Worm (Caenorhabditis elegans): ENCODE results near the gene K11H12.7.

K11H12.7 gene

DNA sequence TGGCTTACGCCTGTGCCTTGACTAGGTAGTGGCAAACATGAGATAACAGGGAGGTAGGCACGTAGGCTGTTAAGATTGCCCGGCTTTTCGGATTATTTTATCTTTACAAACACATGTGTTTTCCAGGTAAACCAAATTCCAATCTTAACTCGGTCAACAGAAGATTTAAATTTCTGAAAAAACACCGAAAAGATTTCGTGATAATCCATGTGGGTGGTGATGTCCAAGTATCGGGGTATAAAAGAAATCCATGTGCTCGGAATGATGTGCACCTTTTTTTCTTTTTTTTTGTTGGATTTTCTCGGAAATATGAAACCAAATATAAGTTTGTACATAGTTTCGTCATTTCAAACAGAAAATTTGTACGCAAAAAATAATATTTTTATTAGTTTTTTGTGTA lies 21.8 kb upstream of the K11H12.7 start:
- peak; percentile 28 for TF ChIP-seq nhr-47 (tag; optimal IDR thresholded peaks at IDR 0.05)
- peak; percentile 29 for TF ChIP-seq nhr-71 (tag; optimal IDR thresholded peaks at IDR 0.05)
- peak; percentile 87 for TF ChIP-seq dsc-1 (tag; optimal IDR thresholded peaks at IDR 0.05)
- no peak for TF ChIP-seq ztf-11 (tag; optimal IDR thresholded peaks at IDR 0.05)
- no peak for TF ChIP-seq ceh-8 (GFP tag; optimal IDR thresholded peaks at IDR 0.05)
- no peak for TF ChIP-seq alr-1 (tag; optimal IDR thresholded peaks at IDR 0.05; ENCODE audit: borderline replicate concordance)
- TF ChIP-seq efl-1 (optimal IDR thresholded peaks at IDR 0.05) = no peak
- TF ChIP-seq efl-1 (GFP tag; optimal IDR thresholded peaks at IDR 0.05 in 1 of 2) = no peak
- no peak for TF ChIP-seq pag-3 (tag; optimal IDR thresholded peaks at IDR 0.05; ENCODE audit: borderline replicate concordance, insufficient read depth)
- TF ChIP-seq pax-3 (tag; optimal IDR thresholded peaks at IDR 0.05) = peak; percentile 27
- peak; percentile 62 for TF ChIP-seq sox-4 (tag; optimal IDR thresholded peaks at IDR 0.05)
- TF ChIP-seq hpl-2 (GFP tag; optimal IDR thresholded peaks at IDR 0.05) = no peak
- no peak for TF ChIP-seq elt-3 (tag; optimal IDR thresholded peaks at IDR 0.05)
- no peak for TF ChIP-seq nhr-237 (tag; optimal IDR thresholded peaks at IDR 0.05)

DNA sequence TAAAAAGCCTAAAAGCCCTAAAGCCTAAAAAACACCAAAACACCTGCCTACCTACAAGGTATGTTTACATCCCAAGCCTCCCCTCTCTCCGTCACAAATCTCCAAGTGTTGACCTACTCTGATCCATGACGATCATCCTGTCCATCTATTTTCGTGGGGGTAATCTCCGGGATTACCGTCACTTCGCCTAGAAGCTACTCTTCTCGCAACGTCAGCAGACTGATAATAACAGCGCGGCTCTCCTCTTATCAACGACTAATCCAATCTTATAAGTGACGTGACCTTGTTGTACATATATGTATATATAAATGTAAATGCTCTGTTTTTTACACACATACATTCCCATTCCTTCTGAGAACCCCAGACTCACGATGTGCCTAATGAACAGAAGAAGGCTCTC lies 17.0 kb upstream of the K11H12.7 start:
- TF ChIP-seq fkh-8 (tag; optimal IDR thresholded peaks at IDR 0.05) (peak; percentile 59), C34B4.2 (tag; optimal IDR thresholded peaks at IDR 0.05) (no peak), pax-3 (tag; optimal IDR thresholded peaks at IDR 0.05) (peak; percentile 39), dsc-1 (tag; optimal IDR thresholded peaks at IDR 0.05) (peak; percentile 78), nhr-47 (tag; optimal IDR thresholded peaks at IDR 0.05) (peak; percentile 18)

DNA sequence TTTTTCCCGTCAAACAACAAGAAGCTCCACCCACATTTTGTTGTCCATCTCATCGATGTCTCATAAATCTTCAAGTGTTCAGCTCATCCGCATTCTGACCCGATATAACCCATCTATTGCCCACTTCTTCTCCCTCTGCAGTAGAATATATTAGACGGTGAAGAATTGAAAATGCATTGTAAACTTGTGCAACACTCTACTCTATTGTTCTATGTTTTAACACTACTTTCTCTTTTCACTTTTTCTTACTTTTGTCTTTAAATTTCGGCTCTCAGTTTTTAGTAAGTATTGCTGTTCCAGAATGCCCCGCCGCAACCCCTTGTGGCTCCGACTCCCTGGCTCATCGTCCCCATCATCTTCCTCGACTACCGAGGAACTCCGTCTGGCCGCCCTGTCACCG lies 16.0 kb upstream of the K11H12.7 start, which contains the start of gene K11H12.9:
Gene K11H12.9 (plus strand): TSS at position 301 of the 400 bp plus-strand sequence.
- no peak for TF ChIP-seq fos-1 (tag; optimal IDR thresholded peaks at IDR 0.05)
- TF ChIP-seq efl-1 (optimal IDR thresholded peaks at IDR 0.05) = no peak
- peak in 1 of 2 experiments; percentile 41 for TF ChIP-seq efl-1 (GFP tag; optimal IDR thresholded peaks at IDR 0.05 in 1 of 2)

DNA sequence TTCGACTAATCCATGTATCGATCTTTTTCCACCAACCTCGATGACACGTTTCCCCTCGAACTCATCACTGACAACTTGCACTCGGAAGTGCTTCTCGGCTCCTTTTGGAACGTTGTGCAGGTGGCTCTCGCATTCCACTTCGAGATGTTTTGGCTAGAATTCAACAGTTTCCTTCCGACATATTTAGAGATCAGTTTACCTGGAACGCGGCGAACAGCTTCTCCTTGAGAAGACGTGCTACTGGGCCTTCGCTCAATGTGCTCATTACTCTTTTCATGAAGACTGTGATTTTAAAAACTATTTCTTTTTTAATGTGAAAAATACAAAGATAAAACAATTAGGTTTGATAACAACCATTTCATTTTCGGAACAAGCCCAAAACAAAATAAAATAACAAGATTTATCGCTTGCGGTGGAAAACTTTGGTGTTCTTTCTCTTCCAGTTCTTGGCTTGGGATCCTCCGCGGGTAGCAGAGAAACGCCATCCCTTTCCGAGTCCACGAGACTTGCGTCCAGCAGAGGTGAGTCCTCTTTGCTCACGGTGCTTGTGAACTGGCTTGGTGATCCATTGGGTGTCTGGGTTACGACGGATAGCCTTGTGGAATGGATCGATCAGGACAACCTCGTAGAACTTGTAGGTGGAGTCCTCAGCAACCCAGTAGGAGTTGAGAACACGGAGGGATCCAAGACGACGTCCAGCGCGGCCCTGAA lies 12.0 kb upstream of the K11H12.7 start, which contains the start of gene K11H12.1:
Gene K11H12.1 (minus strand): TSS at position 284 of the 711 bp plus-strand sequence.
- TF ChIP-seq nhr-11 (tag; optimal IDR thresholded peaks at IDR 0.05) (no peak), lsy-2 (tag; optimal IDR thresholded peaks at IDR 0.05) (peak in 1 of 2 experiments; percentile 46), skn-1 (tag; optimal IDR thresholded peaks at IDR 0.05) (no peak), efl-1 (optimal IDR thresholded peaks at IDR 0.05) (no peak), efl-1 (GFP tag; optimal IDR thresholded peaks at IDR 0.05 in 1 of 2) (peak in 1 of 2 experiments; percentile 63), C34B4.2 (tag; optimal IDR thresholded peaks at IDR 0.05) (no peak), pag-3 (tag; optimal IDR thresholded peaks at IDR 0.05; ENCODE audit: borderline replicate concordance, insufficient read depth) (no peak), unc-62 (GFP tag; optimal IDR thresholded peaks at IDR 0.05) (no peak), nhr-85 (tag) (peak; percentile 37)

DNA sequence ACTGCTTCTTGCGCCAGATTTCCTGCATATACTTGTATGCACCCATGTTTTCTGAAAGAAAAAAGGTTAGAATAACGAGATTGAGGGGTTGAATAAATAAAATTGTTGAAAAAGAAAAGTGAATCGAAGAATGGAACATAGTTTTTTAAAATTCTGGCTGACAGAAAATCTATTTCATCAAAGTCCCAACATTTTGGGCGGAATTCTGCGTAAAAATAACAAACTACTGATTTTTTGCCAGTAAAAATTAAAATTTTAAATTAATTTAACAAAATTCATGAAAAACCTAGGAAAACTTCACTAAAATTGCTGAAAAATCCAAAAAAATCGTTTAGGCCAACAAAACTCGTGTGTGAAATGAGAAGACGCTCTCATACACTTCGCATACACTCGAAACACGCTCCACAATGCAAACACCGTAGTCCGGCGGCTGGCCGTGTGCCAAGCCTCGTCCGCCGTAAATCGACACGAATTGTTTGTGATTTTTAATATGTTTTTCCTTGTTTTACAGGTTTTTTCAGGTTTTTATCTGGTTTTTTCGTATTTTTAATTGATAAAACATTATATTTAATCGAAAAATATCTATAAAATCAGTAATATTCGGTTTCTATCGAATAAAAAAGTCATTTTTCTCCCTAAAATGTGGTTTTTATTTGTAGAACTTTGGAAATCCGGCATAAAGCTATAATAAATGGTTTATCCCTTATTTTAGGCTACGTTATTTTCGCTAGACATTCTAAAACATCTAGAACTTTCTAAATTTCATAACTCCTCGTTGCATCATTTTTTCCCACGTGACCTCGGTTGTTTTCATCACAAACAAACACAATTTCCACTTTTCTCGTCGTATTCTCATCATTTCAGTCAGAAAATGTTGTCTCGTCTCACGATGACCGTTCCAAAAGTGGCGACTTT lies 10.5 kb upstream of the K11H12.7 start, which contains the start of the genes rpl-15 and K11H12.8:
Gene rpl-15 (minus strand): TSS at position 51 of the 915 bp plus-strand sequence.
Gene K11H12.8 (plus strand): TSS at position 865 of the 915 bp plus-strand sequence.
- TF ChIP-seq C04F5.9 (tag; optimal IDR thresholded peaks at IDR 0.05) (peak; percentile 98), ceh-8 (GFP tag; optimal IDR thresholded peaks at IDR 0.05) (peak; percentile 98), fkh-8 (tag; optimal IDR thresholded peaks at IDR 0.05) (peak; percentile 100), unc-62 (GFP tag; optimal IDR thresholded peaks at IDR 0.05) (peak; percentile 83), tbx-2 (tag; optimal IDR thresholded peaks at IDR 0.05) (peak; percentile 100), ets-5 (GFP tag; IDR thresholded peaks at IDR 0.05) (peak; percentile 90; the same call in 1 of the 2 replicates), isw-1 (GFP tag; IDR thresholded peaks at IDR 0.05) (peak; percentile 99), mef-2 (tag; optimal IDR thresholded peaks at IDR 0.05) (peak; percentile 98), sptf-1 (tag; optimal IDR thresholded peaks at IDR 0.05) (no peak), dpl-1 (GFP tag; optimal IDR thresholded peaks at IDR 0.05) (peak; percentile 93 to 95 (median 94)), zag-1 (tag; optimal IDR thresholded peaks at IDR 0.05) (peak; percentile 97), mdl-1 (tag; optimal IDR thresholded peaks at IDR 0.05) (peak; percentile 83 to 100), jun-1 (tag; optimal IDR thresholded peaks at IDR 0.05) (peak; percentile 98), nhr-90 (tag; optimal IDR thresholded peaks at IDR 0.05; ENCODE audit: poor library complexity) (peak; percentile 100), tlp-1 (tag; optimal IDR thresholded peaks at IDR 0.05) (no peak), nhr-71 (tag; optimal IDR thresholded peaks at IDR 0.05) (peak; percentile 100), unc-86 (tag; optimal IDR thresholded peaks at IDR 0.05) (peak; percentile 99), hpl-2 (GFP tag; optimal IDR thresholded peaks at IDR 0.05) (peak; percentile 96), lin-15B (tag; optimal IDR thresholded peaks at IDR 0.05) (peak; percentile 98), ceh-63 (GFP tag; optimal IDR thresholded peaks at IDR 0.05) (peak; percentile 93), egl-13 (tag; optimal IDR thresholded peaks at IDR 0.05) (peak; percentile 100), nhr-76 (tag; optimal IDR thresholded peaks at IDR 0.05) (peak; percentile 93)

Data from whole organism, L1 larva.